ENCODE assay signal across 7 worm cellular contexts in the genomic region with DNA sequence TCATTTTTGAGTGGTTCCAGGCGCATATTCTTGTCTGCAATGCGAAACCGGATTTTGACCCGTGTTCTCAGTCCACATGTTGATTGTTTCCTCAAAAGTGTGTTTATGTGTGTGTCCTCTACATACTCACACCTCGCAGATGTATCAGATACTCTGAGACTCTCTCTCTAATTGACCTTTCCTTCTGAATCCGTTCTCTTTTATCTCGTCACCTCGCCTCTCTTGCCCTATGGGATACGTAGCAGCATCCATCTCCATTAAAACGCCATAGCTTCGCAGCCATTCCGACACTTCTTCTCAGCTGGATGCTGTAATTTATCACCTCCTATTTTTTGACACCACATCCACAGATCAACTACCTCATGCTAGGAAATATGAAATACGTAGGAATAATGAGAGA.
TF ChIP-seq lines count a peak whose summit lies in the region.

No protein-coding gene starts in this region.

TF ChIP-seq in whole organism, L1 larva, 84 proteins besides CTCF, POLR2A, EP300 and RAD21:
- TF ChIP-seq unc-98 (GFP tag; IDR thresholded peaks at IDR 0.05; lab: Robert Waterston, UW), result no peak
- TF ChIP-seq lin-14 (GFP tag; optimal IDR thresholded peaks at IDR 0.05; lab: Kevin White, UChicago), result peak; percentile 35
- no peak for TF ChIP-seq aha-1 (tag; optimal IDR thresholded peaks at IDR 0.05; lab: Kevin White, UChicago)
- TF ChIP-seq nhr-19 (GFP tag; conservative IDR thresholded peaks at IDR 0.05; lab: Robert Waterston, UW), result no peak
TF ChIP-seq in whole organism, L1 larva: peak in this region for 1.

TF ChIP-seq in whole organism, L2 larva, 48 proteins besides CTCF, POLR2A, EP300 and RAD21:
- TF ChIP-seq ceh-16 (tag; optimal IDR thresholded peaks at IDR 0.05; lab: Kevin White, UChicago) (peak; percentile 9), nhr-77 (tag; optimal IDR thresholded peaks at IDR 0.05; lab: Kevin White, UChicago) (no peak)

TF ChIP-seq in whole organism, L3 larva, 47 proteins besides CTCF, POLR2A, EP300 and RAD21:
- TF ChIP-seq nhr-25 (tag; optimal IDR thresholded peaks at IDR 0.05; lab: Kevin White, UChicago) (peak; percentile 23), egl-27 (tag; optimal IDR thresholded peaks at IDR 0.05; lab: Kevin White, UChicago) (no peak), aly-2 (tag; optimal IDR thresholded peaks at IDR 0.05; lab: Kevin White, UChicago) (no peak)

TF ChIP-seq in whole organism, L4 larva, 104 proteins besides CTCF, POLR2A, EP300 and RAD21:
- TF ChIP-seq unc-62 (GFP tag; optimal IDR thresholded peaks at IDR 0.05 in 1 of 2; lab: Kevin White, UChicago), result peak in 1 of 2 experiments; percentile 24
- no peak for TF ChIP-seq unc-62 (tag; optimal IDR thresholded peaks at IDR 0.05; lab: Kevin White, UChicago)
- no peak for TF ChIP-seq ceh-82 (tag; optimal IDR thresholded peaks at IDR 0.05; lab: Kevin White, UChicago)
- no peak for TF ChIP-seq attf-4 (tag; optimal IDR thresholded peaks at IDR 0.05; lab: Kevin White, UChicago)
- TF ChIP-seq lin-38 (GFP tag; IDR thresholded peaks at IDR 0.05; lab: Robert Waterston, UW), result no peak
- TF ChIP-seq ama-1 (optimal IDR thresholded peaks at IDR 0.05; lab: Kevin White, UChicago), result no peak
- peak; percentile 95 for TF ChIP-seq aha-1 (tag; lab: Kevin White, UChicago)
- no peak for TF ChIP-seq F10B5.3 (tag; optimal IDR thresholded peaks at IDR 0.05; lab: Kevin White, UChicago)
- TF ChIP-seq lin-13 (GFP tag; optimal IDR thresholded peaks at IDR 0.05; lab: Kevin White, UChicago), result no peak
- no peak for TF ChIP-seq mep-1 (tag; optimal IDR thresholded peaks at IDR 0.05; lab: Kevin White, UChicago)

TF ChIP-seq in whole organism, late embryonic, 69 proteins besides CTCF, POLR2A, EP300 and RAD21:
- TF ChIP-seq ref-2 (tag; optimal IDR thresholded peaks at IDR 0.05; lab: Kevin White, UChicago) (peak; percentile 42), dve-1 (tag; optimal IDR thresholded peaks at IDR 0.05; lab: Kevin White, UChicago) (no peak)

TF ChIP-seq in whole organism, midembryonic, 9 proteins besides CTCF, POLR2A, EP300 and RAD21:
- TF ChIP-seq ztf-23 (GFP tag; IDR thresholded peaks at IDR 0.05; lab: Robert Waterston, UW), result no peak
- TF ChIP-seq klf-2 (GFP tag; conservative IDR thresholded peaks at IDR 0.05; lab: Robert Waterston, UW), result 0 out of 2 replicates have a peak, but pooled peaks have one; percentile 24
- no peak for TF ChIP-seq flt-1 (GFP tag; IDR thresholded peaks at IDR 0.05; lab: Robert Waterston, UW)
- no peak for TF ChIP-seq ref-1 (GFP tag; conservative IDR thresholded peaks at IDR 0.05; lab: Robert Waterston, UW)

TF ChIP-seq in whole organism, mixed stage, embryonic, 35 proteins besides CTCF, POLR2A, EP300 and RAD21:
- TF ChIP-seq ham-2 (GFP tag; optimal IDR thresholded peaks at IDR 0.05; lab: Kevin White, UChicago) (peak; percentile 63), pha-4 (tag; optimal IDR thresholded peaks at IDR 0.05; lab: Kevin White, UChicago) (no peak), nhr-76 (tag; optimal IDR thresholded peaks at IDR 0.05; lab: Kevin White, UChicago) (no peak), ztf-11 (tag; optimal IDR thresholded peaks at IDR 0.05; lab: Kevin White, UChicago) (no peak), unc-62 (GFP tag; optimal IDR thresholded peaks at IDR 0.05; lab: Kevin White, UChicago) (peak; percentile 50), blmp-1 (tag; optimal IDR thresholded peaks at IDR 0.05; lab: Kevin White, UChicago) (no peak), nhr-2 (tag; optimal IDR thresholded peaks at IDR 0.05; lab: Kevin White, UChicago) (peak; percentile 15), elt-1 (tag; optimal IDR thresholded peaks at IDR 0.05; lab: Kevin White, UChicago; ENCODE audit: borderline replicate concordance, insufficient read depth) (no peak)
TF ChIP-seq in whole organism, mixed stage, embryonic: peak in this region for 3.
